Fruit fly (Drosophila melanogaster): ENCODE data around the gene lva.
A peak's percentile ranks its signal among the peaks of the same experiment; 100 is the strongest.

dm6 chrX:3950199-3950645 lies 14.9 kb downstream of the lva start:
- TF ChIP-seq fd96Ca (GFP tag; IDR thresholded peaks at IDR 0.05) (peak; percentile 76), D1 (tag; optimal IDR thresholded peaks at IDR 0.05) (no peak), CG13204 (GFP tag; optimal IDR thresholded peaks at IDR 0.05) (no peak), CG32121 (GFP tag; IDR thresholded peaks at IDR 0.05) (peak; percentile 56; the same call in 1 of the 2 replicates), EcR (GFP tag; optimal IDR thresholded peaks at IDR 0.05) (no peak), Snoo (tag; optimal IDR thresholded peaks at IDR 0.05) (no peak), CG9948 (tag; optimal IDR thresholded peaks at IDR 0.05) (peak; percentile 8), CG4496 (GFP tag; IDR thresholded peaks at IDR 0.05) (no peak; the same call in 2 of the 3 replicates), rn (GFP tag; IDR thresholded peaks at IDR 0.05) (0 out of 2 replicates have a peak, but pooled peaks have one; percentile 4), CG12605 (GFP tag; IDR thresholded peaks at IDR 0.05) (no peak), gl (tag; optimal IDR thresholded peaks at IDR 0.05) (no peak), CG8301 (tag; optimal IDR thresholded peaks at IDR 0.05) (no peak), CG15710 (tag; optimal IDR thresholded peaks at IDR 0.05) (no peak), CG10348 (GFP tag; IDR thresholded peaks at IDR 0.05) (no peak)
